Fruit fly (Drosophila melanogaster) whole organism, wandering third instar larva: ENCODE data around the gene CG46430.

Experiments used
- Abd-B ChIP-seq: fragments of >200 bp; optimal IDR thresholded peaks from 2 replicates; lab custom pipeline; 2017; ENCODE audit warnings: missing biosample characterization, missing genetic modification characterization
- CG32264 ChIP-seq: fragments of 200-800 bp; sonication (Bioruptor generic); optimal IDR thresholded peaks from 2 replicates; lab custom pipeline; 2016; ENCODE audit warnings: missing biosample characterization, missing genetic modification characterization
- CG9705 ChIP-seq: fragments of 200-800 bp; sonication (Bioruptor generic); optimal IDR thresholded peaks from 2 replicates; lab custom pipeline; 2018; ENCODE audit warnings: missing biosample characterization, mild to moderate bottlenecking, missing genetic modification characterization
- CrebA ChIP-seq: fragments of 200-800 bp; sonication (Bioruptor generic); optimal IDR thresholded peaks from 2 replicates; lab custom pipeline; 2016; ENCODE audit warnings: missing biosample characterization, mild to moderate bottlenecking, missing genetic modification characterization, borderline replicate concordance
- Dfd ChIP-seq: fragments of >200 bp; optimal IDR thresholded peaks from 2 replicates; lab custom pipeline; 2017; ENCODE audit warnings: missing biosample characterization, missing genetic modification characterization
- Dif ChIP-seq: fragments of 200-275, 200-300 bp; sonication (Bioruptor generic); optimal IDR thresholded peaks from 2 replicates; lab custom pipeline; 2018; ENCODE audit warnings: missing biosample characterization, missing genetic modification characterization; ENCODE audit not compliant: partially characterized antibody
- Hr78 ChIP-seq: fragments of >200 bp; optimal IDR thresholded peaks from 2 replicates; lab custom pipeline; 2017; ENCODE audit warnings: missing biosample characterization, missing genetic modification characterization
- Jra ChIP-seq: sonication (Bioruptor generic); optimal IDR thresholded peaks from 2 replicates; lab custom pipeline; 2016; ENCODE audit warnings: missing biosample characterization, missing genetic modification characterization
- Myc ChIP-seq: fragments of >200 bp; optimal IDR thresholded peaks from 2 replicates; lab custom pipeline; 2017
- N ChIP-seq: fragments of >200 bp; optimal IDR thresholded peaks from 2 replicates; lab custom pipeline; 2018; ENCODE audit warnings: missing biosample characterization, missing external identifiers, missing genetic modification characterization
- OdsH ChIP-seq: fragments of 200-800 bp; sonication (Bioruptor generic); optimal IDR thresholded peaks from 2 replicates; lab custom pipeline; 2016; ENCODE audit warnings: missing biosample characterization, mild to moderate bottlenecking, missing genetic modification characterization
- Rel ChIP-seq, 2 experiments: fragments of 200-800 bp; sonication (Bioruptor generic) in 1 of 2; optimal IDR thresholded peaks; 2 replicates in 1 of 2; 3 replicates in 1 of 2; lab custom pipeline; 2016 to 2019; ENCODE audit warnings: mild to moderate bottlenecking in 2 of 2, missing biosample characterization in 2 of 2, missing genetic modification characterization in 2 of 2, moderate library complexity in 1 of 2
- Sp1 ChIP-seq: fragments of 200-800 bp; sonication (Bioruptor generic); optimal IDR thresholded peaks from 3 replicates; lab custom pipeline; 2019; ENCODE audit warnings: missing biosample characterization, mild to moderate bottlenecking, missing genetic modification characterization, moderate library complexity
- Vsx2 ChIP-seq: fragments of 200-300, 225-300 bp; sonication (Bioruptor generic); optimal IDR thresholded peaks from 2 replicates; lab custom pipeline; 2018; ENCODE audit warnings: missing biosample characterization, missing genetic modification characterization; ENCODE audit not compliant: partially characterized antibody
- brk ChIP-seq: fragments of 200-800 bp; sonication (Bioruptor generic); optimal IDR thresholded peaks from 2 replicates; lab custom pipeline; 2016; ENCODE audit warnings: missing biosample characterization, mild to moderate bottlenecking, missing genetic modification characterization
- dl ChIP-seq, 2 experiments: fragments of 175-275, 200-275 bp in 1 of 2; fragments of 200-275 bp in 1 of 2; sonication (Bioruptor generic); optimal IDR thresholded peaks; lab custom pipeline; 2018; ENCODE audit warnings: mild to moderate bottlenecking in 2 of 2, missing biosample characterization in 2 of 2, missing genetic modification characterization in 2 of 2, moderate library complexity in 2 of 2; ENCODE audit not compliant: partially characterized antibody in 2 of 2, insufficient read depth in 1 of 2
- dsf ChIP-seq: sonication (Bioruptor generic); optimal IDR thresholded peaks from 2 replicates; lab custom pipeline; 2016; ENCODE audit warnings: missing biosample characterization, missing genetic modification characterization, borderline replicate concordance
- ey ChIP-seq: fragments of 200-800 bp; sonication (Bioruptor generic); optimal IDR thresholded peaks from 2 replicates; lab custom pipeline; 2016; ENCODE audit warnings: missing biosample characterization, missing genetic modification characterization
- fru ChIP-seq: fragments of 200-800 bp; sonication (Bioruptor generic); optimal IDR thresholded peaks from 3 replicates; lab custom pipeline; 2016; ENCODE audit warnings: missing biosample characterization, mild to moderate bottlenecking, missing genetic modification characterization
- h ChIP-seq: fragments of 200-800 bp; sonication (Bioruptor generic); optimal IDR thresholded peaks from 3 replicates; lab custom pipeline; 2016; ENCODE audit warnings: missing biosample characterization, mild to moderate bottlenecking, missing genetic modification characterization
- lola ChIP-seq: fragments of >200 bp; optimal IDR thresholded peaks from 2 replicates; lab custom pipeline; 2017; ENCODE audit warnings: missing biosample characterization, missing genetic modification characterization
- pan ChIP-seq: fragments of >200 bp; optimal IDR thresholded peaks from 2 replicates; lab custom pipeline; 2017
- psq ChIP-seq: fragments of 200-800 bp; sonication (Bioruptor generic); optimal IDR thresholded peaks from 3 replicates; lab custom pipeline; 2017; ENCODE audit warnings: missing biosample characterization, mild to moderate bottlenecking, missing genetic modification characterization, moderate library complexity
- rgr ChIP-seq: fragments of 200-800 bp; sonication (Bioruptor generic); optimal IDR thresholded peaks from 3 replicates; lab custom pipeline; 2016; ENCODE audit warnings: missing biosample characterization, mild to moderate bottlenecking, missing genetic modification characterization
- sv ChIP-seq: fragments of 200-800 bp; sonication (Bioruptor generic); optimal IDR thresholded peaks from 3 replicates; lab custom pipeline; 2016; ENCODE audit warnings: missing biosample characterization, missing genetic modification characterization
- woc ChIP-seq: sonication (Bioruptor generic); optimal IDR thresholded peaks from 2 replicates; lab custom pipeline; 2016; ENCODE audit warnings: missing biosample characterization, mild to moderate bottlenecking, missing genetic modification characterization

Gene CG46430

DNA sequence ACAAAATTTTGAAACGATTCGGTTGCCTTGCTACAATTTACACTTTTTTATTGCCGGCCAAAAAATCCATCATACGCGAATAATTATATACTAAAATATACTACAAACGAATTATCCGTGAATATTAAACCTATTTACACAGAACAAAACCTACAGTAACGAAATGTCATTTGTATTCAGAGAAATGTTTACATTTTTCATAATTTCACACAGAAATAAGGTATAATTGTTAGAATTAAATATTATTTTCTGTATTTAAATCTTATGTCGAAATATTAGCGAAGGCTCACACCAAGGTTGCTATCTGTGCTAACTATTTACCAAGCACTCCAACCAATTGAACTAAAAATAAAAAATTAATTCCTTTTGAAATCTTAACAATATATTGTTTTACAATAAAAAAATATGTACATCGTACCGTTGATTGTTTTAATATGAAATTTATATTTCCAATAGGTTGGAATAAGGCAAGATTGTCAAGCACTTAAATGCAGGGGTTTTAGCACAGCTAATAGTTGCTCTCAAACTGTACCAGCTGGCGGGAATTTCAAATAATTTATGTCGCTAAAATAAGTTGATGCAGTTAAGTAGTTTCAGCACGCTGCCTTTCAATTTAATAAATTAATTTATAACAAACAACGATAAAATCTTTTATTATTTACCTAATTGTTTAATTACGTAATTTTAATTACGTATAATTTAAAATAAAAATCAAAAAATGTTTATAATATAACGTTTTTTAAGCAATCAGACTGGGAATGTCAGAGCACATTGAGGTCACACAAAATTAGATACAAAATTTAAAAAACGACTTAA, 15.1 kb upstream of the CG46430 start, which contains the start of the genes Gem3 and CG32061:
Gene Gem3 (minus strand): TSS at position 51 of the 816 bp plus-strand sequence.
Gene CG32061 (plus strand): TSS at position 766 of the 816 bp plus-strand sequence.
- TF ChIP-seq Myc (lab: Kevin White, UChicago) (peak; percentile 79), Dfd (GFP tag; lab: Kevin White, UChicago) (no peak), sv (GFP tag; lab: Kevin White, UChicago) (no peak), CrebA (GFP tag; lab: Kevin White, UChicago) (no peak), CG9705 (GFP tag; lab: Kevin White, UChicago) (no peak)

DNA sequence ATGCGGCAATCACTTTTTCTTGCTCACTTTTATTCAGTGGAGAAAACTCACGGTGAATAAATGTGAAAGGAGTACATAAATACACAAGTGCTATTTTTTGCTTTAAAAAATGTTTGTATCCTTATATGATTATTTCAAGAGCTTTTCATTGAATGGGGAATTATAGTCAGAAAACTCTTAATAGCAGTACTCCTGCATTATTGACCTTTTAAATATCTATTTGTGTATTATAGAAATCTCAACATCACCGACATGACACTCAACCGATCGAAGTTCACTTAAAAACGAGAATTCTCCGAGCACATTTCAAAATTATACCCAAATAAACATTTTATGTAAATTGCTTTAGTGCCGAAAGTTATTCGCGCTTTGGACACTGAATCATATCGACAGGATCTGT, 13.4 kb upstream of the CG46430 start, which contains the start of gene S-Lap3:
Gene S-Lap3 (plus strand): TSS at position 301 of the 400 bp plus-strand sequence.
- TF ChIP-seq CG9705 (GFP tag; lab: Kevin White, UChicago), result no peak
- TF ChIP-seq N (GFP tag; lab: Kevin White, UChicago), result no peak
- TF ChIP-seq psq, result no peak
- TF ChIP-seq ey (GFP tag; lab: Kevin White, UChicago), result no peak
- no peak for TF ChIP-seq dsf
- TF ChIP-seq fru (GFP tag; lab: Kevin White, UChicago), result no peak
- TF ChIP-seq Dfd (GFP tag; lab: Kevin White, UChicago), result no peak
- TF ChIP-seq CG32264 (GFP tag; lab: Kevin White, UChicago), result no peak
- TF ChIP-seq h (GFP tag; lab: Kevin White, UChicago), result no peak
- TF ChIP-seq Rel (GFP tag; optimal IDR thresholded peaks at IDR 0.05; lab: Kevin White, UChicago), result no peak
- TF ChIP-seq Rel (tag; optimal IDR thresholded peaks at IDR 0.05; lab: Kevin White, UChicago), result no peak
- no peak for TF ChIP-seq Abd-B
- no peak for TF ChIP-seq brk
- no peak for TF ChIP-seq lola (GFP tag; lab: Kevin White, UChicago)
- no peak for TF ChIP-seq rgr (GFP tag; lab: Kevin White, UChicago)
- TF ChIP-seq CrebA (GFP tag; lab: Kevin White, UChicago), result no peak
- no peak for TF ChIP-seq woc (GFP tag; lab: Kevin White, UChicago)

DNA sequence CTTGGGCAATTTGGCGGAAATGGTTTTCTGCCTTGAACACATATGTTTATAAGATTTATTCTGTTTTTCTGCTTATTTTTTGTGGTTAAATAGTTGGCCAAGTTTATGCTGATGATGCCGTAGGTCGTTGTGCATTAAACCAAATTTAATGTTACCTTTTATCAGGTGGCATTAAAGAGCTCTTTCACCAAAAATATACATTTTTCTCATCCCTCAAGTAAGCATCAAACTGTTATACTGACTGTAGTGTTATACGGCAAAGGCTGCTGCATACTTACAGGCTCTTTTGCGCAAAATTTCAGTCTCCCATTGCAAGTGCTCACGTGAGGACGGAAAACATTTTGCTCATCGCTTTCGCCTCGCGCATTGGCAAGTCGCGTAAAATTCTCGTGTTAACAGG, 2.8 kb downstream of the CG46430 start, which contains the start of gene Rbfox1:
Gene Rbfox1 (plus strand): TSS at position 301 of the 400 bp plus-strand sequence.
- TF ChIP-seq Jra (GFP tag; lab: Kevin White, UChicago) (no peak), Myc (lab: Kevin White, UChicago) (no peak), OdsH (GFP tag; lab: Kevin White, UChicago) (no peak), CrebA (GFP tag; lab: Kevin White, UChicago) (no peak), h (GFP tag; lab: Kevin White, UChicago) (no peak), pan (lab: Kevin White, UChicago) (no peak)

DNA sequence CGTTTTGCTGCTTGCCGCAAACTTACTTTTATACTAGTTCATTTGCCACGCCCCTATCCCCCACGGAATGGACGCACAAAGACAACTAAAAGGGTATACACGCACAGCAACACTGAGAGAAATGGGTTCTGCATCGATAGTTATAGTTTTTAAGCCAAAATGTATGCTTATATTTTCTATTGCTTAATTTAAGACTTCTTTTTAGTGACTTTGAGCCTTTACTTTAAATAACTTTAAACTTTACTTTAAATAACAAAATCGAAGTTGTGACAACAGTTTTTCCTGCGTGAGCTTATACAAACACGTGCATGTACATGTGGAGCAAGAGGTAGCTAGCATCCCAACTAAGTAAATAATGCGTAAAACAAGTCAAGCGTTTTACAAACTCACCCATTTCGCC, 4.2 kb downstream of the CG46430 start:
- no peak for TF ChIP-seq Jra (GFP tag; lab: Kevin White, UChicago)
- TF ChIP-seq Vsx2 (GFP tag; lab: Kevin White, UChicago), result no peak
- no peak for TF ChIP-seq Dif (GFP tag; lab: Kevin White, UChicago)
- TF ChIP-seq Hr78 (GFP tag; lab: Kevin White, UChicago), result no peak
- TF ChIP-seq Myc (lab: Kevin White, UChicago), result no peak
- TF ChIP-seq N (GFP tag; lab: Kevin White, UChicago), result no peak
- TF ChIP-seq sv (GFP tag; lab: Kevin White, UChicago), result no peak

DNA sequence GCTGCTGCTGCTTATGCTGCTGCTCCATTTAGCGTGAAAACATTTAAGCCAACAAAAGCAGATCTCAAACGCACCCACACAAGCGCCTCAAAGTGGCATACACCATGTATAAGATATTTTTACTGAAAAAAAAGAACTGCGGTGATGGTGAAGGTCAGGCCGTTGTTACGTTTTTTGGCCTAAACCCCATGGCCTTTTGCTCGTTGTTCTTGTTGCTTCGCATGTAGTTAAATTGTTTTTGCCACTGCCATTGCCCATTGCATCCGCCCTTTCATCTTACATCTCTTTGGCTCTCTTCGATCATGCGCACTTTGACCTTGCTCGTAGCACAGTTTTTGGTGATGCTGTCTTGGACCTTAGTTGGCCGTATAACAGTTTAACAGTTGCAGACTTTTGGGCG, 7.2 kb downstream of the CG46430 start:
- TF ChIP-seq Abd-B (no peak), Sp1 (GFP tag; lab: Kevin White, UChicago) (no peak), Vsx2 (GFP tag; lab: Kevin White, UChicago) (no peak), CrebA (GFP tag; lab: Kevin White, UChicago) (no peak), dl (GFP tag; optimal IDR thresholded peaks at IDR 0.05; lab: Kevin White, UChicago; ENCODE audit: insufficient read depth in 1 of 2, partially characterized antibody in 2 of 2) (no peak), woc (GFP tag; lab: Kevin White, UChicago) (no peak), brk (no peak), Dfd (GFP tag; lab: Kevin White, UChicago) (no peak)
